Fruit fly (Drosophila melanogaster): Measurements from ENCODE around the gene Ziz.

Gene Ziz

dm6 chr2L:7424282-7424905 lies 71.7 kb downstream of the Ziz start (continued):
- TF ChIP-seq CG9609 (GFP tag; optimal IDR thresholded peaks at IDR 0.05) (no peak), sens (GFP tag) (no peak), bigmax (GFP tag; optimal IDR thresholded peaks at IDR 0.05) (peak; percentile 93), ato (GFP tag; IDR thresholded peaks at IDR 0.05; ENCODE audit: partially characterized antibody) (no peak), ttk (GFP tag; IDR thresholded peaks at IDR 0.05) (0 out of 2 replicates have a peak, but pooled peaks have one; percentile 22), corto (GFP tag; optimal IDR thresholded peaks at IDR 0.05) (peak; percentile 7), Ets65A (GFP tag) (peak; percentile 52), sd (tag; optimal IDR thresholded peaks at IDR 0.05) (peak; percentile 47), CG2199 (GFP tag; IDR thresholded peaks at IDR 0.05) (no peak), Myb (GFP tag; optimal IDR thresholded peaks at IDR 0.05) (no peak), CG10959 (GFP tag; IDR thresholded peaks at IDR 0.05) (no peak), Hr3 (GFP tag; optimal IDR thresholded peaks at IDR 0.05) (no peak), chinmo (GFP tag; IDR thresholded peaks at IDR 0.05; ENCODE audit: partially characterized antibody) (0 out of 4 replicates have a peak, but pooled peaks have one; percentile 29), fd3F (GFP tag; optimal IDR thresholded peaks at IDR 0.05) (no peak), Drgx (GFP tag; IDR thresholded peaks at IDR 0.05) (peak; percentile 52; the same call in 1 of the 2 replicates), gem (tag; optimal IDR thresholded peaks at IDR 0.05) (peak; percentile 7), Atf6 (GFP tag; IDR thresholded peaks at IDR 0.05) (no peak), CG8089 (GFP tag; optimal IDR thresholded peaks at IDR 0.05) (no peak), bsh (GFP tag; optimal IDR thresholded peaks at IDR 0.05) (peak in 1 of 2 experiments; percentile 33)

dm6 chr2L:7423333-7423895 lies 72.7 kb downstream of the Ziz start:
- peak; percentile 55; the same call in 1 of the 3 replicates for TF ChIP-seq CG6791 (GFP tag; IDR thresholded peaks at IDR 0.05; ENCODE audit: partially characterized antibody)
- TF ChIP-seq CG30431 (GFP tag; optimal IDR thresholded peaks at IDR 0.05) = peak; percentile 23
- 0 out of 3 replicates have a peak, but pooled peaks have one; percentile 42 for TF ChIP-seq Optix (GFP tag; IDR thresholded peaks at IDR 0.05)
- peak; percentile 82 for TF ChIP-seq CG32532 (GFP tag; IDR thresholded peaks at IDR 0.05)
- TF ChIP-seq Rfx (GFP tag; IDR thresholded peaks at IDR 0.05) = peak; percentile 65
- no peak for TF ChIP-seq zf30C (GFP tag; optimal IDR thresholded peaks at IDR 0.05)
- TF ChIP-seq ATbp (GFP tag; optimal IDR thresholded peaks at IDR 0.05) = peak; percentile 26
- no peak for TF ChIP-seq br (optimal IDR thresholded peaks at IDR 0.05)
- TF ChIP-seq CG3847 (GFP tag; IDR thresholded peaks at IDR 0.05) = 0 out of 2 replicates have a peak, but pooled peaks have one; percentile 8
- TF ChIP-seq chif (GFP tag; optimal IDR thresholded peaks at IDR 0.05) = peak in 1 of 2 experiments; percentile 8
- peak; percentile 73; the same call in 2 of the 3 replicates for TF ChIP-seq ci (GFP tag; IDR thresholded peaks at IDR 0.05)
- peak; percentile 89 for TF ChIP-seq grau (tag; optimal IDR thresholded peaks at IDR 0.05)
- TF ChIP-seq rib (GFP tag; IDR thresholded peaks at IDR 0.05) = peak; percentile 94
- peak; percentile 22; the same call in 1 of the 3 replicates for TF ChIP-seq CG34224 (GFP tag; IDR thresholded peaks at IDR 0.05; ENCODE audit: partially characterized antibody)
- peak; percentile 14 for TF ChIP-seq Six4 (GFP tag; optimal IDR thresholded peaks at IDR 0.05)
- TF ChIP-seq CG10959 (GFP tag; IDR thresholded peaks at IDR 0.05) = 0 out of 2 replicates have a peak, but pooled peaks have one; percentile 5
- peak; percentile 51 for TF ChIP-seq mam (GFP tag; optimal IDR thresholded peaks at IDR 0.05)
- peak; percentile 23 for TF ChIP-seq Ets97D (GFP tag; optimal IDR thresholded peaks at IDR 0.05)
- TF ChIP-seq Doc3 (GFP tag; IDR thresholded peaks at IDR 0.05; ENCODE audit: partially characterized antibody) = no peak
- peak; percentile 13 for TF ChIP-seq CG34376 (GFP tag; optimal IDR thresholded peaks at IDR 0.05)
- no peak for TF ChIP-seq Lhr (GFP tag; optimal IDR thresholded peaks at IDR 0.05)
- peak; percentile 27 for TF ChIP-seq Dad (GFP tag; optimal IDR thresholded peaks at IDR 0.05)
- peak; percentile 16 for TF ChIP-seq eyg (GFP tag; optimal IDR thresholded peaks at IDR 0.05)
- peak; percentile 38; the same call in 1 of the 2 replicates for TF ChIP-seq lmd (GFP tag; IDR thresholded peaks at IDR 0.05)
- TF ChIP-seq twi (tag; optimal IDR thresholded peaks at IDR 0.05) = peak; percentile 1
- no peak for TF ChIP-seq knrl (GFP tag; IDR thresholded peaks at IDR 0.05; ENCODE audit: partially characterized antibody)
- TF ChIP-seq Abd-B (GFP tag; optimal IDR thresholded peaks at IDR 0.05) = no peak
- peak; percentile 5 for TF ChIP-seq exex (tag; optimal IDR thresholded peaks at IDR 0.05)
- TF ChIP-seq CG1024 (GFP tag; IDR thresholded peaks at IDR 0.05) = 0 out of 2 replicates have a peak, but pooled peaks have one; percentile 30
- TF ChIP-seq hkb (optimal IDR thresholded peaks at IDR 0.05) = no peak
- no peak for TF ChIP-seq hkb (GFP tag; IDR thresholded peaks at IDR 0.05)

Data from whole organism, embryonic.